Worm (Caenorhabditis elegans): ENCODE results near the gene stn-2.

- TF ChIP-seq him-1 (tag; optimal IDR thresholded peaks at IDR 0.05) (no peak), W03F9.2 (tag; optimal IDR thresholded peaks at IDR 0.05) (no peak), dao-5 (tag; optimal IDR thresholded peaks at IDR 0.05) (no peak)
Observed at ce11 chrX:7715463-7715862, 35.0 kb upstream of the stn-2 start.
